Worm (Caenorhabditis elegans) whole organism, L4 larva: ENCODE results near the gene clc-19.

Experiments used
- T26A8.4 ChIP-seq: fragments of 200-800 bp; sonication (Bioruptor generic); IDR thresholded peaks from 2 replicates; pipeline ENCODE4 v1.3.6; 2022; ENCODE audit warnings: missing genetic modification characterization, missing compliant biosample characterization
- ZK546.5 ChIP-seq, 2 experiments: sonication (generic microtip); optimal IDR thresholded peaks; 2 replicates each; lab custom pipeline; 2017; ENCODE audit warnings: missing biosample characterization in 2 of 2, missing genetic modification characterization in 2 of 2
- ctbp-1 ChIP-seq: fragments of 200-800 bp; sonication (Bioruptor generic); IDR thresholded peaks from 2 replicates; pipeline ENCODE4 v1.3.6; 2022; ENCODE audit warnings: missing genetic modification reagents, missing genetic modification characterization, missing compliant biosample characterization
- gei-8 ChIP-seq: fragments of 200-800 bp; sonication (Bioruptor generic); optimal IDR thresholded peaks from 2 replicates; lab custom pipeline; 2018; ENCODE audit warnings: mild to moderate bottlenecking, missing genetic modification characterization, missing compliant biosample characterization
- madf-5 ChIP-seq, 2 experiments: fragments of 200-800 bp; sonication (Bioruptor generic); IDR thresholded peaks; 2 replicates each; pipeline ENCODE4 v1.3.6; 2022; ENCODE audit warnings: missing compliant biosample characterization in 2 of 2, missing genetic modification characterization in 2 of 2
- nhr-28 ChIP-seq: fragments of 150-350 bp; optimal IDR thresholded peaks from 2 replicates; lab custom pipeline; 2014; ENCODE audit warnings: missing biosample characterization, missing genetic modification characterization
- php-3 ChIP-seq: fragments of 200-800 bp; sonication (Bioruptor generic); IDR thresholded peaks from 2 replicates; pipeline ENCODE4 v1.3.6; 2022; ENCODE audit warnings: missing genetic modification reagents, missing genetic modification characterization, missing compliant biosample characterization
- saeg-2 ChIP-seq: fragments of 200-800 bp; sonication (Bioruptor generic); IDR thresholded peaks from 2 replicates; pipeline ENCODE4 v1.3.6; 2022; ENCODE audit warnings: missing genetic modification reagents, missing genetic modification characterization, missing compliant biosample characterization

ce11 chrIII:853859-854359, 19.5 kb downstream of the clc-19 start, which contains the start of the genes rnp-5 and tag-51:
- TF ChIP-seq gei-8 (GFP tag; lab: Kevin White, UChicago) (no peak), T26A8.4 (GFP tag; lab: Robert Waterston, UW) (no peak), saeg-2 (GFP tag; lab: Robert Waterston, UW) (no peak), ZK546.5 (tag; optimal IDR thresholded peaks at IDR 0.05; lab: Kevin White, UChicago) (no peak), php-3 (no peak), ctbp-1 (GFP tag; lab: Robert Waterston, UW) (no peak), nhr-28 (tag; lab: Kevin White, UChicago) (no peak), madf-5 (GFP tag; IDR thresholded peaks at IDR 0.05; lab: Robert Waterston, UW) (no peak)
